Worm (Caenorhabditis elegans) whole organism, young adult: ENCODE data around the gene let-716.

Source experiments
- B0261.1 ChIP-seq: sonication (generic microtip); optimal IDR thresholded peaks from 2 replicates; lab custom pipeline; 2016; ENCODE audit warnings: mild to moderate bottlenecking, missing genetic modification characterization, moderate library complexity, missing compliant biosample characterization
- D2030.7 ChIP-seq: fragments of 200-800 bp; sonication (Bioruptor generic); IDR thresholded peaks from 2 replicates; pipeline ENCODE4 v1.3.6; 2022; ENCODE audit warnings: missing genetic modification reagents, missing genetic modification characterization, missing compliant biosample characterization
- F10E7.11 ChIP-seq: sonication (generic microtip); optimal IDR thresholded peaks from 2 replicates; lab custom pipeline; 2017; ENCODE audit warnings: mild to moderate bottlenecking, missing genetic modification characterization, moderate library complexity, missing compliant biosample characterization
- F22D6.2 ChIP-seq: sonication (generic microtip); optimal IDR thresholded peaks from 2 replicates; lab custom pipeline; 2016; ENCODE audit warnings: mild to moderate bottlenecking, missing genetic modification characterization, missing compliant biosample characterization
- F49E8.2 ChIP-seq: sonication (generic microtip); optimal IDR thresholded peaks from 3 replicates; lab custom pipeline; 2017; ENCODE audit warnings: missing genetic modification characterization, mild to moderate bottlenecking, missing compliant biosample characterization, antibody characterized with exemption, moderate library complexity; ENCODE audit not compliant: insufficient read depth
- F57A8.1 ChIP-seq: fragments of 200-800 bp; sonication (Bioruptor generic); optimal IDR thresholded peaks from 2 replicates; lab custom pipeline; 2018; ENCODE audit warnings: mild to moderate bottlenecking, missing genetic modification characterization, moderate library complexity, missing compliant biosample characterization
- T26A5.8 ChIP-seq: sonication (generic microtip); optimal IDR thresholded peaks from 2 replicates; lab custom pipeline; 2016; ENCODE audit warnings: missing genetic modification characterization, missing compliant biosample characterization
- Y53G8AR.9 ChIP-seq: fragments of 200-800 bp; sonication (Bioruptor generic); conservative IDR thresholded peaks from 2 replicates; pipeline ENCODE4 v1.3.6; 2022; ENCODE audit warnings: missing genetic modification reagents, missing genetic modification characterization, missing compliant biosample characterization
- Y56A3A.18 ChIP-seq: fragments of 200-800 bp; sonication (Bioruptor generic); IDR thresholded peaks from 2 replicates; pipeline ENCODE4 v1.3.6; 2022; ENCODE audit warnings: missing genetic modification reagents, missing genetic modification characterization, missing compliant biosample characterization
- Y67H2A.10 ChIP-seq: fragments of 200-800 bp; sonication (Bioruptor generic); conservative IDR thresholded peaks from 2 replicates; pipeline ENCODE4 v1.3.6; 2022; ENCODE audit warnings: missing genetic modification reagents, missing genetic modification characterization, missing compliant biosample characterization
- akir-1 ChIP-seq: fragments of 200-800 bp; sonication (Bioruptor generic); optimal IDR thresholded peaks from 2 replicates; lab custom pipeline; 2018; ENCODE audit warnings: mild to moderate bottlenecking, missing genetic modification characterization, moderate library complexity, missing compliant biosample characterization
- ama-1 ChIP-seq, 3 experiments: fragments of 150-350 bp in 1 of 3; sonication (generic microtip) in 2 of 3; optimal IDR thresholded peaks; 2 replicates each; lab custom pipeline; 2014 to 2018; ENCODE audit warnings: missing biosample characterization in 2 of 3, missing genetic modification characterization in 2 of 3, missing genetic modification reagents in 2 of 3
- aptf-3 ChIP-seq: fragments of 200-800 bp; sonication (Bioruptor generic); IDR thresholded peaks from 2 replicates; pipeline ENCODE4 v1.3.6; 2022; ENCODE audit warnings: missing genetic modification characterization, missing compliant biosample characterization
- atf-7 ChIP-seq: sonication (generic microtip); optimal IDR thresholded peaks from 2 replicates; lab custom pipeline; 2017; ENCODE audit warnings: mild to moderate bottlenecking, missing genetic modification characterization, missing compliant biosample characterization
- attf-3 ChIP-seq: fragments of 200-800 bp; sonication (Bioruptor generic); conservative IDR thresholded peaks from 2 replicates; pipeline ENCODE4 v1.3.6; 2022; ENCODE audit warnings: missing genetic modification reagents, missing genetic modification characterization, missing compliant biosample characterization
- ceh-40 ChIP-seq: fragments of 200-800 bp; sonication (Bioruptor generic); IDR thresholded peaks from 2 replicates; pipeline ENCODE4 v1.3.6; 2022; ENCODE audit warnings: missing genetic modification characterization, missing compliant biosample characterization
- ceh-58 ChIP-seq: fragments of 200-800 bp; sonication (Bioruptor generic); IDR thresholded peaks from 2 replicates; pipeline ENCODE4 v1.3.6; 2022; ENCODE audit warnings: missing genetic modification characterization, missing compliant biosample characterization
- ceh-79 ChIP-seq: sonication (generic microtip); optimal IDR thresholded peaks from 2 replicates; lab custom pipeline; 2017; ENCODE audit warnings: mild to moderate bottlenecking, missing genetic modification characterization, missing compliant biosample characterization
- chd-7 ChIP-seq: sonication (generic microtip); optimal IDR thresholded peaks from 2 replicates; lab custom pipeline; 2016; ENCODE audit warnings: mild to moderate bottlenecking, missing genetic modification characterization, moderate library complexity, missing compliant biosample characterization
- egl-18 ChIP-seq: fragments of 200-800 bp; sonication (Bioruptor generic); IDR thresholded peaks from 2 replicates; pipeline ENCODE4 v1.3.6; 2022; ENCODE audit warnings: missing genetic modification reagents, missing genetic modification characterization, missing compliant biosample characterization
- ekl-4 ChIP-seq: fragments of 200-800 bp; sonication (Bioruptor generic); IDR thresholded peaks from 2 replicates; pipeline ENCODE4 v1.3.6; 2022; ENCODE audit warnings: missing genetic modification reagents, missing genetic modification characterization, missing compliant biosample characterization
- ets-4 ChIP-seq: fragments of 200-800 bp; sonication (Bioruptor generic); optimal IDR thresholded peaks from 2 replicates; lab custom pipeline; 2018; ENCODE audit warnings: mild to moderate bottlenecking, missing genetic modification characterization, missing compliant biosample characterization
- him-1 ChIP-seq: sonication (generic microtip); optimal IDR thresholded peaks from 2 replicates; lab custom pipeline; 2016; ENCODE audit warnings: missing genotype, missing genetic modification reagents, missing genetic modification characterization, missing compliant biosample characterization
- hlh-12 ChIP-seq: sonication (generic microtip); optimal IDR thresholded peaks from 2 replicates; lab custom pipeline; 2016; ENCODE audit warnings: missing genetic modification characterization, missing compliant biosample characterization
- hlh-26 ChIP-seq: fragments of 200-800 bp; sonication (Bioruptor generic); conservative IDR thresholded peaks from 2 replicates; pipeline ENCODE4 v1.3.6; 2022; ENCODE audit warnings: missing genetic modification reagents, missing genetic modification characterization, missing compliant biosample characterization
- hmg-20 ChIP-seq: fragments of 200-800 bp; sonication (Bioruptor generic); IDR thresholded peaks from 2 replicates; pipeline ENCODE4 v1.3.6; 2022; ENCODE audit warnings: missing genetic modification reagents, missing genetic modification characterization, missing compliant biosample characterization
- hsf-1 ChIP-seq: fragments of 200-800 bp; sonication (Bioruptor generic); IDR thresholded peaks from 2 replicates; pipeline ENCODE4 v1.3.6; 2022; ENCODE audit warnings: missing genetic modification reagents, missing genetic modification characterization, missing compliant biosample characterization
- let-607 ChIP-seq, 2 experiments: fragments of 200-800 bp in 1 of 2; sonication (Bioruptor generic) in 1 of 2; sonication (generic microtip) in 1 of 2; optimal IDR thresholded peaks; 2 replicates each; lab custom pipeline; 2016 to 2018; ENCODE audit warnings: mild to moderate bottlenecking in 2 of 2, missing compliant biosample characterization in 2 of 2, missing genetic modification characterization in 2 of 2, moderate library complexity in 2 of 2, missing genotype in 1 of 2
- lin-26 ChIP-seq: fragments of 200-800 bp; sonication (Bioruptor generic); IDR thresholded peaks from 2 replicates; pipeline ENCODE4 v1.3.6; 2022; ENCODE audit warnings: missing genetic modification reagents, missing genetic modification characterization, missing compliant biosample characterization
- lsl-1 ChIP-seq: fragments of 200-800 bp; sonication (Bioruptor generic); optimal IDR thresholded peaks from 2 replicates; lab custom pipeline; 2018; ENCODE audit warnings: mild to moderate bottlenecking, missing genetic modification characterization, moderate library complexity, missing compliant biosample characterization
- madf-10 ChIP-seq: sonication (generic microtip); optimal IDR thresholded peaks from 2 replicates; lab custom pipeline; 2016; ENCODE audit warnings: mild to moderate bottlenecking, missing genetic modification characterization, missing compliant biosample characterization
- madf-3 ChIP-seq: fragments of 200-800 bp; sonication (Bioruptor generic); IDR thresholded peaks from 2 replicates; pipeline ENCODE4 v1.3.6; 2022; ENCODE audit warnings: missing genetic modification reagents, missing genetic modification characterization, missing compliant biosample characterization
- madf-8 ChIP-seq: fragments of 200-800 bp; sonication (Bioruptor generic); conservative IDR thresholded peaks from 2 replicates; pipeline ENCODE4 v1.3.6; 2022; ENCODE audit warnings: missing genetic modification reagents, missing genetic modification characterization, missing compliant biosample characterization
- mcd-1 ChIP-seq: fragments of 200-800 bp; sonication (Bioruptor generic); IDR thresholded peaks from 2 replicates; pipeline ENCODE4 v1.3.6; 2022; ENCODE audit warnings: missing genetic modification reagents, missing genetic modification characterization, missing compliant biosample characterization
- nfya-2 ChIP-seq: fragments of 200-800 bp; sonication (Bioruptor generic); IDR thresholded peaks from 2 replicates; pipeline ENCODE4 v1.3.6; 2022; ENCODE audit warnings: missing genetic modification reagents, missing genetic modification characterization, missing compliant biosample characterization
- nhr-120 ChIP-seq: fragments of 200-800 bp; sonication (Bioruptor generic); IDR thresholded peaks from 2 replicates; pipeline ENCODE4 v1.3.6; 2022; ENCODE audit warnings: missing genetic modification characterization, missing compliant biosample characterization
- nhr-179 ChIP-seq: sonication (generic microtip); optimal IDR thresholded peaks from 2 replicates; lab custom pipeline; 2016; ENCODE audit warnings: mild to moderate bottlenecking, missing genetic modification characterization, missing compliant biosample characterization
- pbrm-1 ChIP-seq: fragments of 200-800 bp; sonication (Bioruptor generic); IDR thresholded peaks from 2 replicates; pipeline ENCODE4 v1.3.6; 2022; ENCODE audit warnings: missing genetic modification reagents, missing genetic modification characterization, missing compliant biosample characterization
- pha-4 ChIP-seq: fragments of 150-350 bp; sonication (generic microtip); optimal IDR thresholded peaks from 2 replicates; lab custom pipeline; 2014; ENCODE audit warnings: missing biosample characterization, missing genetic modification reagents, missing genetic modification characterization
- rec-8 ChIP-seq, 2 experiments: sonication (generic microtip); optimal IDR thresholded peaks; 2 replicates each; lab custom pipeline; 2016; ENCODE audit warnings: mild to moderate bottlenecking in 2 of 2, missing genetic modification characterization in 2 of 2, missing genetic modification reagents in 2 of 2, missing genotype in 2 of 2, missing biosample characterization in 1 of 2, missing compliant biosample characterization in 1 of 2, moderate library complexity in 1 of 2
- repo-1 ChIP-seq: sonication (generic microtip); optimal IDR thresholded peaks from 2 replicates; lab custom pipeline; 2017; ENCODE audit warnings: mild to moderate bottlenecking, missing genetic modification characterization, missing compliant biosample characterization
- snpc-1.3 ChIP-seq: sonication (generic microtip); optimal IDR thresholded peaks from 2 replicates; lab custom pipeline; 2017; ENCODE audit warnings: missing genetic modification characterization, mild to moderate bottlenecking, missing compliant biosample characterization, antibody characterized with exemption, moderate library complexity, missing genotype, missing genetic modification reagents; ENCODE audit not compliant: insufficient read depth
- snpc-3.4 ChIP-seq: sonication (generic microtip); optimal IDR thresholded peaks from 2 replicates; lab custom pipeline; 2017; ENCODE audit warnings: missing genetic modification characterization, mild to moderate bottlenecking, missing compliant biosample characterization, antibody characterized with exemption, moderate library complexity, missing genotype, missing genetic modification reagents
- sptf-2 ChIP-seq: fragments of 200-800 bp; sonication (Bioruptor generic); optimal IDR thresholded peaks from 2 replicates; lab custom pipeline; 2018; ENCODE audit warnings: mild to moderate bottlenecking, missing genetic modification characterization, missing compliant biosample characterization
- tbx-9 ChIP-seq: sonication (generic microtip); optimal IDR thresholded peaks from 2 replicates; lab custom pipeline; 2016; ENCODE audit warnings: borderline replicate concordance, missing genetic modification characterization, inconsistent platforms, missing compliant biosample characterization
- tlf-1 ChIP-seq: fragments of 200-800 bp; sonication (Bioruptor generic); optimal IDR thresholded peaks from 2 replicates; lab custom pipeline; 2018; ENCODE audit warnings: mild to moderate bottlenecking, missing genetic modification characterization, missing compliant biosample characterization
- unc-130 ChIP-seq: sonication (generic microtip); optimal IDR thresholded peaks from 2 replicates; lab custom pipeline; 2016; ENCODE audit warnings: missing genetic modification reagents, missing genetic modification characterization, missing compliant biosample characterization
- ztf-6 ChIP-seq: fragments of 200-800 bp; sonication (Bioruptor generic); IDR thresholded peaks from 2 replicates; pipeline ENCODE4 v1.3.6; 2022; ENCODE audit warnings: missing genetic modification reagents, missing genetic modification characterization, missing compliant biosample characterization

let-716 gene

ce11 chrIII:6431766-6432228 is 48.4 kb downstream of the let-716 start, which contains the start of the genes mrps-17 and txdc-9:
Gene mrps-17, minus strand, starts transcription at chrIII:6431798.
Gene txdc-9, plus strand, starts transcription at chrIII:6432178.
- no peak for TF ChIP-seq madf-10 (tag; lab: Kevin White, UChicago)
- no peak for TF ChIP-seq sptf-2
- TF ChIP-seq tbx-9 (tag; lab: Kevin White, UChicago) = no peak
- TF ChIP-seq chd-7 (tag; lab: Kevin White, UChicago) = no peak
- TF ChIP-seq madf-8 = no peak
- no peak for TF ChIP-seq ets-4
- TF ChIP-seq F10E7.11 (tag; lab: Kevin White, UChicago) = no peak
- no peak for TF ChIP-seq pbrm-1 (GFP tag; lab: Robert Waterston, UW)
- TF ChIP-seq unc-130 (GFP tag; lab: Kevin White, UChicago) = no peak
- no peak for TF ChIP-seq Y56A3A.18
- no peak for TF ChIP-seq hlh-26 (GFP tag; lab: Robert Waterston, UW)
- peak; percentile 70 for TF ChIP-seq snpc-1.3 (tag; lab: Kevin White, UChicago)
- TF ChIP-seq Y53G8AR.9 (GFP tag; lab: Robert Waterston, UW) = no peak
- TF ChIP-seq egl-18 (GFP tag; lab: Robert Waterston, UW) = no peak
- TF ChIP-seq ztf-6 = no peak
- TF ChIP-seq atf-7 = no peak
- TF ChIP-seq D2030.7 (GFP tag; lab: Robert Waterston, UW) = 0 out of 2 replicates have a peak, but pooled peaks have one; percentile 19
- no peak for TF ChIP-seq aptf-3 (GFP tag; lab: Robert Waterston, UW)
- TF ChIP-seq ceh-58 = no peak
- no peak for TF ChIP-seq pha-4 (tag; lab: Kevin White, UChicago)
- no peak for TF ChIP-seq F49E8.2 (tag; lab: Kevin White, UChicago)
- TF ChIP-seq B0261.1 = no peak
- no peak for TF ChIP-seq madf-3 (GFP tag; lab: Robert Waterston, UW)
- TF ChIP-seq F22D6.2 (tag; lab: Kevin White, UChicago) = no peak
- no peak for TF ChIP-seq ceh-40 (GFP tag; lab: Robert Waterston, UW)
- TF ChIP-seq hlh-12 (tag; lab: Kevin White, UChicago) = no peak
- TF ChIP-seq tlf-1 = no peak
- TF ChIP-seq attf-3 (GFP tag; lab: Robert Waterston, UW) = no peak
- TF ChIP-seq ama-1 (optimal IDR thresholded peaks at IDR 0.05; lab: Kevin White, UChicago) = no peak
- peak in 1 of 2 experiments; percentile 13 for TF ChIP-seq ama-1 (GFP tag; optimal IDR thresholded peaks at IDR 0.05; lab: Kevin White, UChicago)
- TF ChIP-seq repo-1 (tag; lab: Kevin White, UChicago) = no peak
- TF ChIP-seq mcd-1 = peak; percentile 82
- TF ChIP-seq nhr-179 (tag; lab: Kevin White, UChicago) = no peak
- no peak for TF ChIP-seq F57A8.1 (GFP tag; lab: Kevin White, UChicago)
- no peak for TF ChIP-seq lin-26 (GFP tag; lab: Robert Waterston, UW)
- no peak for TF ChIP-seq nhr-120 (GFP tag; lab: Robert Waterston, UW)
- TF ChIP-seq hsf-1 = 0 out of 2 replicates have a peak, but pooled peaks have one; percentile 27
- TF ChIP-seq T26A5.8 = no peak
- TF ChIP-seq lsl-1 (GFP tag; lab: Kevin White, UChicago) = peak; percentile 48
- TF ChIP-seq ekl-4 (GFP tag; lab: Robert Waterston, UW) = no peak
- no peak for TF ChIP-seq nfya-2 (GFP tag; lab: Robert Waterston, UW)
- no peak for TF ChIP-seq hmg-20 (GFP tag; lab: Robert Waterston, UW)
- no peak for TF ChIP-seq rec-8 (tag; optimal IDR thresholded peaks at IDR 0.05; lab: Kevin White, UChicago)
- TF ChIP-seq ceh-79 (tag; lab: Kevin White, UChicago) = no peak
- TF ChIP-seq akir-1 = no peak
- peak in 1 of 2 experiments; percentile 35 for TF ChIP-seq let-607 (tag; optimal IDR thresholded peaks at IDR 0.05; lab: Kevin White, UChicago)
- peak; percentile 20 for TF ChIP-seq snpc-3.4 (tag; lab: Kevin White, UChicago)
- TF ChIP-seq him-1 = no peak
- TF ChIP-seq Y67H2A.10 (GFP tag; lab: Robert Waterston, UW) = no peak
